Fruit fly (Drosophila melanogaster) whole organism, embryonic: ENCODE measurements around the gene Moca-cyp.
A peak's percentile ranks its signal among the peaks of the same experiment; 100 is the strongest.

Experiments used
- Antp ChIP-seq: fragments of 200-800 bp; sonication (Bioruptor generic); optimal IDR thresholded peaks from 3 replicates; lab custom pipeline; 2016; ENCODE audit warnings: missing biosample characterization, missing genetic modification characterization
- B-H2 ChIP-seq: fragments of 200-800 bp; sonication (Bioruptor generic); optimal IDR thresholded peaks from 2 replicates; lab custom pipeline; 2018; ENCODE audit warnings: missing biosample characterization, mild to moderate bottlenecking, missing genetic modification characterization
- Bgb ChIP-seq: fragments of 200-800 bp; sonication (Bioruptor generic); IDR thresholded peaks from 2 replicates; pipeline ENCODE4 v1.3.6; 2022; ENCODE audit warnings: missing biosample characterization, missing genetic modification characterization; ENCODE audit not compliant: partially characterized antibody
- BtbVII ChIP-seq: fragments of 200-800 bp; sonication (Bioruptor generic); optimal IDR thresholded peaks from 3 replicates; lab custom pipeline; 2017; ENCODE audit warnings: missing biosample characterization, mild to moderate bottlenecking, missing genetic modification characterization
- CG10274 ChIP-seq: fragments of 200-800 bp; sonication (Bioruptor generic); optimal IDR thresholded peaks from 3 replicates; lab custom pipeline; 2017; ENCODE audit warnings: missing biosample characterization, mild to moderate bottlenecking, missing genetic modification characterization
- CG10462 ChIP-seq: fragments of 200-800 bp; sonication (Bioruptor generic); optimal IDR thresholded peaks from 2 replicates; lab custom pipeline; 2016; ENCODE audit warnings: missing biosample characterization, missing genetic modification characterization
- CG11093 ChIP-seq: fragments of 200-800 bp; sonication (Bioruptor generic); IDR thresholded peaks from 3 replicates; pipeline ENCODE4 v1.3.6; 2022; ENCODE audit warnings: missing biosample characterization, missing genetic modification characterization
- CG12299 ChIP-seq: fragments of 200-800 bp; sonication (Bioruptor generic); optimal IDR thresholded peaks from 2 replicates; lab custom pipeline; 2018; ENCODE audit warnings: missing biosample characterization, mild to moderate bottlenecking, missing genetic modification characterization
- CG13287 ChIP-seq: fragments of 200-800 bp; sonication (Bioruptor generic); IDR thresholded peaks from 2 replicates; pipeline ENCODE4 v1.3.6; 2022; ENCODE audit warnings: missing biosample characterization, missing genetic modification characterization; ENCODE audit not compliant: partially characterized antibody
- CG13296 ChIP-seq: fragments of 200-800 bp; sonication (Bioruptor generic); optimal IDR thresholded peaks from 3 replicates; lab custom pipeline; 2018; ENCODE audit warnings: missing biosample characterization, mild to moderate bottlenecking, missing genetic modification characterization
- CG14441 ChIP-seq: fragments of 200-800 bp; sonication (Bioruptor generic); IDR thresholded peaks from 2 replicates; pipeline ENCODE4 v1.3.6; 2022; ENCODE audit warnings: missing biosample characterization, missing genetic modification characterization
- CG17361 ChIP-seq: fragments of 200-800 bp; sonication (Bioruptor generic); IDR thresholded peaks from 3 replicates; pipeline ENCODE4 v1.3.6; 2022; ENCODE audit warnings: missing biosample characterization, missing genetic modification characterization
- CG18599 ChIP-seq: fragments of 200-800 bp; sonication (Bioruptor generic); optimal IDR thresholded peaks from 3 replicates; lab custom pipeline; 2017; ENCODE audit warnings: missing biosample characterization, missing genetic modification characterization, mild to moderate bottlenecking, moderate library complexity, missing genetic modification reagents
- CG2889 ChIP-seq: fragments of 200-800 bp; sonication (Bioruptor generic); IDR thresholded peaks from 3 replicates; pipeline ENCODE4 v1.3.6; 2022; ENCODE audit warnings: missing biosample characterization, missing genetic modification characterization
- CG31388 ChIP-seq: fragments of 200-800 bp; sonication (Bioruptor generic); optimal IDR thresholded peaks from 2 replicates; lab custom pipeline; 2016; ENCODE audit warnings: missing biosample characterization, missing genetic modification characterization
- CG3407 ChIP-seq: fragments of 200-800 bp; sonication (Bioruptor generic); optimal IDR thresholded peaks from 2 replicates; lab custom pipeline; 2018; ENCODE audit warnings: missing biosample characterization, mild to moderate bottlenecking, missing genetic modification characterization
- CG3847 ChIP-seq: fragments of 200-800 bp; sonication (Bioruptor generic); IDR thresholded peaks from 2 replicates; pipeline ENCODE4 v1.3.6; 2022; ENCODE audit warnings: missing biosample characterization, missing genetic modification characterization
- CG3995 ChIP-seq: fragments of 200-800 bp; sonication (Bioruptor generic); optimal IDR thresholded peaks from 3 replicates; lab custom pipeline; 2016; ENCODE audit warnings: missing biosample characterization, missing genetic modification characterization
- CG4730 ChIP-seq: fragments of 200-800 bp; sonication (Bioruptor generic); IDR thresholded peaks from 2 replicates; pipeline ENCODE4 v1.3.6; 2022; ENCODE audit warnings: missing biosample characterization, missing genetic modification characterization
- CG6683 ChIP-seq: fragments of 200-800 bp; sonication (Bioruptor generic); optimal IDR thresholded peaks from 2 replicates; lab custom pipeline; 2017; ENCODE audit warnings: missing biosample characterization, mild to moderate bottlenecking, missing genetic modification characterization, missing genetic modification reagents
- CG6854 ChIP-seq: fragments of 200-800 bp; sonication (Bioruptor generic); optimal IDR thresholded peaks from 3 replicates; lab custom pipeline; 2017; ENCODE audit warnings: missing biosample characterization, mild to moderate bottlenecking, missing genetic modification characterization
- D ChIP-seq, 2 experiments: fragments of 200-800 bp in 1 of 2; fragments of >200 bp in 1 of 2; sonication (Bioruptor generic) in 1 of 2; optimal IDR thresholded peaks; 2 replicates in 1 of 2; 3 replicates in 1 of 2; lab custom pipeline; 2017; ENCODE audit warnings: mild to moderate bottlenecking in 1 of 2, missing biosample characterization in 1 of 2, missing genetic modification characterization in 1 of 2, missing genetic modification reagents in 1 of 2
- Drgx ChIP-seq: fragments of 200-800 bp; sonication (Bioruptor generic); IDR thresholded peaks from 2 replicates; pipeline ENCODE4 v1.3.6; 2022; ENCODE audit warnings: missing biosample characterization, missing genetic modification characterization
- Gsc ChIP-seq: fragments of 200-800 bp; sonication (Bioruptor generic); IDR thresholded peaks from 2 replicates; pipeline ENCODE4 v1.3.6; 2022; ENCODE audit warnings: missing biosample characterization, missing genetic modification characterization
- H15 ChIP-seq: fragments of 200-800 bp; sonication (Bioruptor generic); IDR thresholded peaks from 3 replicates; pipeline ENCODE4 v1.3.6; 2022; ENCODE audit warnings: missing biosample characterization, missing genetic modification characterization
- HmgZ ChIP-seq: fragments of 200-800 bp; sonication (Bioruptor generic); optimal IDR thresholded peaks from 2 replicates; lab custom pipeline; 2018; ENCODE audit warnings: missing biosample characterization, mild to moderate bottlenecking, missing genetic modification characterization
- Hr51 ChIP-seq, 2 experiments: fragments of 200-800 bp; sonication (Bioruptor generic); optimal IDR thresholded peaks; 2 replicates in 1 of 2; 3 replicates in 1 of 2; lab custom pipeline; 2016 to 2018; ENCODE audit warnings: missing biosample characterization in 2 of 2, missing genetic modification characterization in 2 of 2, mild to moderate bottlenecking in 1 of 2, moderate library complexity in 1 of 2
- Ssrp ChIP-seq: fragments of 200-800 bp; sonication (Bioruptor generic); optimal IDR thresholded peaks from 2 replicates; lab custom pipeline; 2018; ENCODE audit warnings: missing biosample characterization, mild to moderate bottlenecking, missing genetic modification characterization, moderate library complexity
- btn ChIP-seq: fragments of 200-800 bp; sonication (Bioruptor generic); optimal IDR thresholded peaks from 2 replicates; lab custom pipeline; 2016; ENCODE audit warnings: missing biosample characterization, missing genetic modification characterization
- crc ChIP-seq: fragments of 200-800 bp; sonication (Bioruptor generic); optimal IDR thresholded peaks from 2 replicates; lab custom pipeline; 2016; ENCODE audit warnings: missing biosample characterization, missing genetic modification characterization
- emc ChIP-seq: fragments of 200-800 bp; sonication (Bioruptor generic); optimal IDR thresholded peaks from 2 replicates; lab custom pipeline; 2016; ENCODE audit warnings: missing biosample characterization, missing genetic modification characterization
- inv ChIP-seq: fragments of 200-800 bp; sonication (Bioruptor generic); IDR thresholded peaks from 2 replicates; pipeline ENCODE4 v1.3.6; 2022; ENCODE audit warnings: missing biosample characterization, missing genetic modification characterization; ENCODE audit not compliant: partially characterized antibody
- lilli ChIP-seq: fragments of 200-800 bp; sonication (Bioruptor generic); optimal IDR thresholded peaks from 3 replicates; lab custom pipeline; 2016; ENCODE audit warnings: missing biosample characterization, missing genetic modification characterization
- nerfin-2 ChIP-seq: fragments of 200-800 bp; sonication (Bioruptor generic); IDR thresholded peaks from 2 replicates; pipeline ENCODE4 v1.3.6; 2022; ENCODE audit warnings: missing biosample characterization, missing genetic modification characterization; ENCODE audit not compliant: partially characterized antibody
- odd ChIP-seq: fragments of 200-800 bp; sonication (Bioruptor generic); optimal IDR thresholded peaks from 2 replicates; lab custom pipeline; 2017; ENCODE audit warnings: missing biosample characterization, mild to moderate bottlenecking, missing genetic modification characterization
- pfk ChIP-seq: fragments of 200-800 bp; sonication (Bioruptor generic); optimal IDR thresholded peaks from 2 replicates; lab custom pipeline; 2018; ENCODE audit warnings: missing biosample characterization, mild to moderate bottlenecking, missing genetic modification characterization, moderate library complexity
- pita ChIP-seq: fragments of 200-800 bp; sonication (Bioruptor generic); optimal IDR thresholded peaks from 2 replicates; lab custom pipeline; 2017; ENCODE audit warnings: missing biosample characterization, mild to moderate bottlenecking, missing genetic modification characterization
- pum ChIP-seq: fragments of 200-800 bp; sonication (Bioruptor generic); optimal IDR thresholded peaks from 2 replicates; lab custom pipeline; 2016; ENCODE audit warnings: missing biosample characterization, missing genetic modification characterization
- sens ChIP-seq: fragments of 200-800 bp; sonication (Bioruptor generic); peaks from one replicate; lab custom pipeline; 2016; ENCODE audit warnings: missing biosample characterization, missing genetic modification characterization
- sim ChIP-seq: fragments of 200-800 bp; sonication (Bioruptor generic); IDR thresholded peaks from 2 replicates; pipeline ENCODE4 v1.3.6; 2022; ENCODE audit warnings: missing biosample characterization, missing genetic modification characterization
- slou ChIP-seq: fragments of 200-800 bp; sonication (Bioruptor generic); optimal IDR thresholded peaks from 3 replicates; lab custom pipeline; 2016; ENCODE audit warnings: missing biosample characterization, missing genetic modification characterization
- tio ChIP-seq: fragments of 200-800 bp; sonication (Bioruptor generic); optimal IDR thresholded peaks from 2 replicates; lab custom pipeline; 2017; ENCODE audit warnings: missing biosample characterization, missing genetic modification characterization, inconsistent platforms
- tna ChIP-seq: fragments of 200-800 bp; sonication (Bioruptor generic); IDR thresholded peaks from 2 replicates; pipeline ENCODE4 v1.3.6; 2022; ENCODE audit warnings: missing biosample characterization, missing genetic modification characterization; ENCODE audit not compliant: partially characterized antibody
- usp ChIP-seq: fragments of >200 bp; optimal IDR thresholded peaks from 2 replicates; lab custom pipeline; 2017; ENCODE audit warnings: missing biosample characterization, missing genetic modification characterization
- wdn ChIP-seq: fragments of 200-800 bp; sonication (Bioruptor generic); IDR thresholded peaks from 2 replicates; pipeline ENCODE4 v1.3.6; 2022; ENCODE audit warnings: missing biosample characterization, missing genetic modification characterization
- z ChIP-seq: fragments of 200-800 bp; sonication (Bioruptor generic); IDR thresholded peaks from 3 replicates; pipeline ENCODE4 v1.3.6; 2022; ENCODE audit warnings: missing biosample characterization, missing genetic modification characterization

The Moca-cyp gene

dm6 chr3R:28335462-28335998 is 4.6 kb upstream of the Moca-cyp start (continued):
- TF ChIP-seq CG3847 (GFP tag; lab: Robert Waterston, UW), result peak; percentile 51
- TF ChIP-seq CG6683 (GFP tag; lab: Kevin White, UChicago), result peak; percentile 59

dm6 chr3R:28336046-28336771 is 3.9 kb upstream of the Moca-cyp start, which contains the start of gene larp:
Gene larp (minus strand): TSS chr3R:28336440.
- TF ChIP-seq Hr51 (GFP tag; optimal IDR thresholded peaks at IDR 0.05; lab: Kevin White, UChicago) (peak; percentile 54 to 66), CG3995 (peak; percentile 50), CG6854 (GFP tag; lab: Kevin White, UChicago) (no peak), Drgx (GFP tag; lab: Robert Waterston, UW) (peak; percentile 50; the same call in 1 of the 2 replicates), CG3407 (GFP tag; lab: Kevin White, UChicago) (peak; percentile 23), CG31388 (no peak), Antp (GFP tag; lab: Kevin White, UChicago) (peak; percentile 59), tio (peak; percentile 55), slou (peak; percentile 36), CG11093 (peak; percentile 36; the same call in 1 of the 3 replicates), lilli (peak; percentile 83), Bgb (GFP tag; lab: Robert Waterston, UW) (peak; percentile 97), B-H2 (GFP tag; lab: Kevin White, UChicago) (peak; percentile 77), z (no peak), CG12299 (tag; lab: Kevin White, UChicago) (peak; percentile 6), CG10462 (peak; percentile 49), tna (GFP tag; lab: Robert Waterston, UW) (peak; percentile 85), btn (GFP tag; lab: Kevin White, UChicago) (peak; percentile 19), nerfin-2 (peak; percentile 91), H15 (GFP tag; lab: Robert Waterston, UW) (peak; percentile 64), pfk (GFP tag; lab: Kevin White, UChicago) (no peak), CG13287 (GFP tag; lab: Robert Waterston, UW) (peak; percentile 92), sim (GFP tag; lab: Robert Waterston, UW) (no peak), emc (GFP tag; lab: Kevin White, UChicago) (peak; percentile 11), Ssrp (tag; lab: Kevin White, UChicago) (peak; percentile 52), CG18599 (GFP tag; lab: Kevin White, UChicago) (peak; percentile 41), BtbVII (GFP tag; lab: Kevin White, UChicago) (no peak), Gsc (no peak), CG13296 (GFP tag; lab: Kevin White, UChicago) (peak; percentile 38), usp (GFP tag; lab: Kevin White, UChicago) (no peak), inv (GFP tag; lab: Robert Waterston, UW) (peak; percentile 96), crc (GFP tag; lab: Kevin White, UChicago) (peak; percentile 46), CG17361 (GFP tag; lab: Robert Waterston, UW) (peak; percentile 67; the same call in 2 of the 3 replicates), odd (no peak), pita (GFP tag; lab: Kevin White, UChicago) (no peak), D (optimal IDR thresholded peaks at IDR 0.05; lab: Kevin White, UChicago) (peak; percentile 53), D (GFP tag; optimal IDR thresholded peaks at IDR 0.05; lab: Kevin White, UChicago) (peak; percentile 26), CG2889 (GFP tag; lab: Robert Waterston, UW) (peak; percentile 53; the same call in 1 of the 3 replicates), HmgZ (tag; lab: Kevin White, UChicago) (peak; percentile 66), pum (GFP tag; lab: Kevin White, UChicago) (peak; percentile 50), CG10274 (GFP tag; lab: Kevin White, UChicago) (no peak), CG4730 (GFP tag; lab: Robert Waterston, UW) (peak; percentile 66), wdn (peak; percentile 61), sens (GFP tag; lab: Kevin White, UChicago) (peak; percentile 93), CG14441 (GFP tag; lab: Robert Waterston, UW) (peak; percentile 80)
